Worm (Caenorhabditis elegans): Measurements from ENCODE around the gene str-164.

ce11 chrIV:4982477-4982876, 21.9 kb downstream of the str-164 start, which contains the start of gene E03H12.4:
- TF ChIP-seq egl-27 (tag; optimal IDR thresholded peaks at IDR 0.05) (no peak), zip-2 (tag; optimal IDR thresholded peaks at IDR 0.05) (no peak), ces-1 (GFP tag; optimal IDR thresholded peaks at IDR 0.05) (no peak), zag-1 (tag; optimal IDR thresholded peaks at IDR 0.05) (no peak), unc-130 (GFP tag; optimal IDR thresholded peaks at IDR 0.05) (no peak), nhr-102 (tag; optimal IDR thresholded peaks at IDR 0.05) (no peak), ceh-82 (tag; optimal IDR thresholded peaks at IDR 0.05) (no peak), lin-29 (GFP tag; IDR thresholded peaks at IDR 0.05) (no peak), fkh-10 (GFP tag; optimal IDR thresholded peaks at IDR 0.05) (no peak), mdl-1 (tag; optimal IDR thresholded peaks at IDR 0.05) (no peak), F49E8.2 (tag; optimal IDR thresholded peaks at IDR 0.05; ENCODE audit: borderline replicate concordance) (no peak), vab-7 (GFP tag; IDR thresholded peaks at IDR 0.05) (no peak), lir-3 (tag; optimal IDR thresholded peaks at IDR 0.05) (no peak), F37D6.2 (tag; optimal IDR thresholded peaks at IDR 0.05) (no peak)
